Worm (Caenorhabditis elegans): Measurements from ENCODE around the gene clec-231.

clec-231 gene

DNA sequence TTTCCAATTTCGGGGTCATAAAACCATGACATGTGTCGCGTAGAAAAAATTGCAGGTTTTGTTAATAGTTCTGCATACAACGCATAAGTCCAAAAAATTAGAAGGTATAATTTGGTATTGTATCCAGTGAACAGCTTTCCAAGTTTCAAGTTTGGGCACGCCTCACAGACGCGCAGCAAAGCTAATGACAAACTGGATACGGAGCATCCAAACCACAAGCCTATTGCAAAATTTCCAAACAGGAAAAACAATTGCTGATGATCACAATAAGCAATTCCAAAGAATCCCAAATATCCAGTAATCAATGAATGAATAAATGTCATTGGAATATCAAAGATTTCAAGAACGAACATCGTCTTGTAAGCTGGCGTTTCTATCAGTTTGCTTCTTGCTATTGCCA is 37.0 kb downstream of the clec-231 start:
- no peak for TF ChIP-seq unc-62 (GFP tag; optimal IDR thresholded peaks at IDR 0.05)

DNA sequence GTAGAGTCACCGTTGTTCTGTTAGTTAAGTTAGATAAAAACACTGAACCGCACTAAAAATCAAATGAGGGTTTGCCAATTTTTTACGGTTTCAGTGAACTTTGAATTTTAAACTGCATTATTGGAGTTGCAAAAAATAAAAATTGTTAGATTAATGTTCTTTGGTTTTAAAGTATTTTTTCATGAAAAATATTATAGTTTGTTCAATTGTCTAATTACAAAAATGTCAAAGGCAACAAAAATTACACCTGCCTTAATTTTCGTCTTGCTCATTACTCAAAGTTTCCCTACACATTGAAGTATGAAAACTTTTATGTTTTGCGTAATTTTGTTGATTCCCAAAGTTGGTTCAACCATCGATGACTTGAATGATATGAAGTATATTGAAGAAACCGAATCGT is 39.7 kb downstream of the clec-231 start, which contains the start of gene irld-62:
irld-62 (plus strand) TSS at position 301 of the 400 bp plus-strand sequence.
- TF ChIP-seq unc-62 (GFP tag; optimal IDR thresholded peaks at IDR 0.05) = no peak

DNA sequence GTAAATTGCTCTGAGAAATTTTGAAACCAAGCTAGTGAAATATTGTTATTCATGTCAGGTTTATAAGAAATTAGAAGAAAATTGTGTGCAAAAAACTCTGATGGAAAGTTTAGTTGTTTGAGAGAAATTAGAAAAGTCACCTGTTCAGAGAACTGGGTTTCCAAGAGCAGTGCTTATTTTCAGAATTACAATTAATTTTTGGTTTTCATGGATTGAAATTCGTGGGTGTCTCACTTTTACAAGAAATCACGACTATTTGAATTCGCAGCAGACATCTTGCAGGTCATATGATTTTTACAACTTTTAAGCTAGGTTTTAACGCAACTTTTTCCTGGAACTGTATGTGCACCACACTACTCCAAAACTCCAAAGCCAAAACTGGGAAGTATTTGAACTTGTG is 41.5 kb downstream of the clec-231 start, which contains the start of gene srz-10:
srz-10 (minus strand) TSS at position 88 of the 400 bp plus-strand sequence.
- no peak for TF ChIP-seq unc-62 (GFP tag; optimal IDR thresholded peaks at IDR 0.05)

DNA sequence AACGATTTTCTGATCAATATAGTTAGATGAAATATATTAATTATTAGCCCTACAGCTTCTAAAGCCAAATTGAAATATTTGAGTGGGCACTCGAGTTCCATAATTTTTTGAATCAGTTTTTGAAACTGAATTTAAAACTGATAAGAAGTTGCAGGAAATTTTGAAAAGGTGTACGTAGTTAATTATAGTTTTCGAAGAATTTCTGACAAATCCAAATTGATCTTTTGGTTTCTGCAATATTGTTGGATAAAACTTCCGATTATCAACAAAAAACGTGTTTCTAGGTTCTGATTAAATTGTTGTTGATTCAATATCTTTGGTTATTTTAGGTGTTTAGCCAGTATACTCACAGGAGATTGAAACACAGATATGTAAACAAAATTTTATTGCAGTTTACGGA is 43.8 kb downstream of the clec-231 start, which contains the start of gene T26H8.4:
T26H8.4 (minus strand) TSS at position 101 of the 400 bp plus-strand sequence.
- no peak for TF ChIP-seq unc-62 (GFP tag; optimal IDR thresholded peaks at IDR 0.05)

DNA sequence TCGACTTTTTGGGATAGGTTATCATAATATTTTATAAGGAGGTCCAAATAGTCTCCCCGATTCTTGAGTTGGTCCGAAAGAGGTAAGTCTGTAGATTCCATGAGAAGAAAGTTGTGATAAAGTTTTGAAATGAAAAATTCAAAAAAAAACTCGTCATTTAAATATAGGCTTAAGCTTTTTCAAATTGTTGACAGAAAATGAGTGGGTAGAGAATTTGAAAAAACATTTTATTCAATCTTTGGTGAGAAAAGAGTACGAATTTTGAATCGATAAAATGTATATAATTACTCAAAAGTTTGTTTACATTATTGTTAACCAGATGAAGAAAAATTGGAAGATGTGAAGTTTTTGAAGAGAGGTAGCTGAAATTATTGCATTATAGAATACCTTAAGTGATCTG is 45.0 kb downstream of the clec-231 start, which contains the start of gene T26H8.5:
T26H8.5 (minus strand) TSS at position 101 of the 400 bp plus-strand sequence.
- no peak for TF ChIP-seq unc-62 (GFP tag; optimal IDR thresholded peaks at IDR 0.05)

DNA sequence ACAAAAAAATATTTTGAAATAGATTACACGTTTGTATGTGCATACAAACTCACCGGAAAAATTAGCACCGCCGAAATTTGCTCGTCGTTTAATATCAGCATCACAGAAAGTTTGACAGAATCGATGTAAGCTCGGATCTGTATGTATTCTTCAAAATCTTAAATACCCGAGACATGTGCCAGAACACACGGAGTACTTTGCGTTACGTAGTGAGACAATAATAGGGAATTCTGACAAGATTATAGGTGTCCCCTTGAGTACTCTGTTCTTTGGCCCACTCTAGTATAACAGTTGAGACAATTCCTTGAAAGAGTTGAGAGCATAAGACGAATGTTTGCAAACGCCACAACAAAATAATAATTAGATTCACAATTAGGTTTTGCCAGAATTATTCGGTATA is 46.9 kb downstream of the clec-231 start, which contains the start of gene srx-48:
srx-48 (minus strand) TSS at position 101 of the 400 bp plus-strand sequence.
- no peak for TF ChIP-seq unc-62 (GFP tag; optimal IDR thresholded peaks at IDR 0.05)

All from whole organism, dauer.